Worm (Caenorhabditis elegans): Measurements from ENCODE around the gene sru-30.

Gene sru-30

ce11 chrV:9777645-9778044 lies 36.0 kb upstream of the sru-30 start, which contains the start of gene smg-4:
Gene smg-4 (minus strand): TSS chrV:9777745.
- no peak for TF ChIP-seq lin-11 (tag; optimal IDR thresholded peaks at IDR 0.05)
- TF ChIP-seq hlh-15 (tag; optimal IDR thresholded peaks at IDR 0.05): no peak
- no peak for TF ChIP-seq K09A11.1 (tag; optimal IDR thresholded peaks at IDR 0.05; ENCODE audit: insufficient read depth)
- no peak for TF ChIP-seq unc-42 (tag; optimal IDR thresholded peaks at IDR 0.05)

ce11 chrV:9779418-9779817 lies 34.2 kb upstream of the sru-30 start, which contains the start of gene F46B6.4:
Gene F46B6.4 (minus strand): TSS chrV:9779518.
- no peak for TF ChIP-seq ceh-34 (tag; optimal IDR thresholded peaks at IDR 0.05)
- TF ChIP-seq ceh-18 (tag; optimal IDR thresholded peaks at IDR 0.05): no peak
- TF ChIP-seq unc-55 (GFP tag; optimal IDR thresholded peaks at IDR 0.05): no peak
- no peak for TF ChIP-seq ceh-2 (tag; optimal IDR thresholded peaks at IDR 0.05)
- no peak for TF ChIP-seq pha-2 (tag; optimal IDR thresholded peaks at IDR 0.05)
- no peak for TF ChIP-seq T23F11.4 (GFP tag; optimal IDR thresholded peaks at IDR 0.05)
- TF ChIP-seq ahr-1 (tag; optimal IDR thresholded peaks at IDR 0.05): no peak
- no peak for TF ChIP-seq che-1 (tag; optimal IDR thresholded peaks at IDR 0.05)
- no peak for TF ChIP-seq hlh-6 (tag; optimal IDR thresholded peaks at IDR 0.05)
- TF ChIP-seq hlh-8 (tag; optimal IDR thresholded peaks at IDR 0.05): no peak

ce11 chrV:9782045-9782444 lies 31.6 kb upstream of the sru-30 start:
- TF ChIP-seq ceh-2 (tag; optimal IDR thresholded peaks at IDR 0.05): no peak
- no peak for TF ChIP-seq rnt-1 (tag; optimal IDR thresholded peaks at IDR 0.05)
- no peak for TF ChIP-seq fax-1 (tag; optimal IDR thresholded peaks at IDR 0.05)
- TF ChIP-seq dve-1 (tag; optimal IDR thresholded peaks at IDR 0.05): no peak
- no peak for TF ChIP-seq npax-4 (tag; optimal IDR thresholded peaks at IDR 0.05)
- no peak for TF ChIP-seq ets-4 (tag; optimal IDR thresholded peaks at IDR 0.05)
- no peak for TF ChIP-seq ceh-22 (tag; optimal IDR thresholded peaks at IDR 0.05)
- TF ChIP-seq ceh-34 (tag; optimal IDR thresholded peaks at IDR 0.05): no peak
- no peak for TF ChIP-seq ceh-45 (GFP tag; IDR thresholded peaks at IDR 0.05)
- no peak for TF ChIP-seq unc-55 (GFP tag; optimal IDR thresholded peaks at IDR 0.05)
- no peak for TF ChIP-seq nhr-11 (tag; optimal IDR thresholded peaks at IDR 0.05)
- TF ChIP-seq ref-2 (tag; optimal IDR thresholded peaks at IDR 0.05): no peak
- no peak for TF ChIP-seq ceh-30 (tag; optimal IDR thresholded peaks at IDR 0.05)
- TF ChIP-seq odd-2 (tag; optimal IDR thresholded peaks at IDR 0.05): no peak
- TF ChIP-seq F13H6.1 (tag; optimal IDR thresholded peaks at IDR 0.05): no peak
- TF ChIP-seq ztf-16 (tag; optimal IDR thresholded peaks at IDR 0.05): no peak
- TF ChIP-seq pag-3 (tag; optimal IDR thresholded peaks at IDR 0.05; ENCODE audit: borderline replicate concordance): no peak
- no peak for TF ChIP-seq sox-2 (GFP tag; IDR thresholded peaks at IDR 0.05)

- TF ChIP-seq zip-5 (tag; optimal IDR thresholded peaks at IDR 0.05) (no peak), lim-6 (tag; optimal IDR thresholded peaks at IDR 0.05) (no peak)
Observed at ce11 chrV:9782969-9783368, 30.7 kb upstream of the sru-30 start, which contains the start of gene F46B6.5. Gene F46B6.5 (minus strand): TSS chrV:9783069.

- TF ChIP-seq C38D4.7 (GFP tag; optimal IDR thresholded peaks at IDR 0.05) (no peak), ceh-19 (GFP tag; optimal IDR thresholded peaks at IDR 0.05) (no peak), pat-9 (tag; optimal IDR thresholded peaks at IDR 0.05) (no peak), rnt-1 (tag; optimal IDR thresholded peaks at IDR 0.05) (no peak), ama-1 (optimal IDR thresholded peaks at IDR 0.05) (no peak), mec-3 (tag; optimal IDR thresholded peaks at IDR 0.05; ENCODE audit: borderline replicate concordance) (no peak), pag-3 (tag; optimal IDR thresholded peaks at IDR 0.05; ENCODE audit: borderline replicate concordance) (no peak), ceh-34 (tag; optimal IDR thresholded peaks at IDR 0.05) (no peak), ceh-24 (tag; optimal IDR thresholded peaks at IDR 0.05) (no peak), Y22D7AL.16 (tag; optimal IDR thresholded peaks at IDR 0.05) (no peak), che-1 (tag; optimal IDR thresholded peaks at IDR 0.05) (no peak), odd-2 (tag; optimal IDR thresholded peaks at IDR 0.05) (no peak), unc-86 (tag; optimal IDR thresholded peaks at IDR 0.05) (no peak), hlh-15 (tag; optimal IDR thresholded peaks at IDR 0.05) (no peak), sox-4 (tag; optimal IDR thresholded peaks at IDR 0.05) (no peak)
Observed at ce11 chrV:9784215-9784614, 29.4 kb upstream of the sru-30 start.

Data from whole organism, late embryonic.